Fruit fly (Drosophila melanogaster) whole organism, embryonic: ENCODE results near the gene Srg3.
A peak's percentile ranks its signal among the peaks of the same experiment; 100 is the strongest.

Experiments used
- Atf-2 ChIP-seq: fragments of 200-800 bp; sonication (Bioruptor generic); optimal IDR thresholded peaks from 2 replicates; lab custom pipeline; 2016; ENCODE audit warnings: missing biosample characterization, missing genetic modification characterization
- Awh ChIP-seq: fragments of 200-800 bp; sonication (Bioruptor generic); IDR thresholded peaks from 2 replicates; pipeline ENCODE4, ENCODE4 v1.3.6; 2022; ENCODE audit warnings: missing biosample characterization, missing genetic modification characterization
- B-H2 ChIP-seq: fragments of 200-800 bp; sonication (Bioruptor generic); optimal IDR thresholded peaks from 2 replicates; lab custom pipeline; 2018; ENCODE audit warnings: missing biosample characterization, mild to moderate bottlenecking, missing genetic modification characterization
- Bteb2 ChIP-seq: fragments of 200-800 bp; sonication (Bioruptor generic); optimal IDR thresholded peaks from 2 replicates; lab custom pipeline; 2016; ENCODE audit warnings: missing biosample characterization, missing genetic modification characterization
- CG10959 ChIP-seq: fragments of 200-800 bp; sonication (Bioruptor generic); IDR thresholded peaks from 2 replicates; pipeline ENCODE4 v1.3.6; 2022; ENCODE audit warnings: missing biosample characterization, missing genetic modification characterization
- CG11247 ChIP-seq: fragments of 200-800 bp; sonication (Bioruptor generic); IDR thresholded peaks from 2 replicates; pipeline ENCODE4 v1.3.6; 2022; ENCODE audit warnings: missing biosample characterization, missing genetic modification characterization
- CG12942 ChIP-seq: fragments of 200-800 bp; sonication (Bioruptor generic); optimal IDR thresholded peaks from 3 replicates; lab custom pipeline; 2016; ENCODE audit warnings: missing biosample characterization, missing genetic modification characterization
- CG13424 ChIP-seq: fragments of 200-800 bp; sonication (Bioruptor generic); optimal IDR thresholded peaks from 2 replicates; lab custom pipeline; 2019; ENCODE audit warnings: missing biosample characterization, mild to moderate bottlenecking, missing genetic modification characterization, moderate library complexity
- CG14710 ChIP-seq: fragments of 200-800 bp; sonication (Bioruptor generic); optimal IDR thresholded peaks from 3 replicates; lab custom pipeline; 2019; ENCODE audit warnings: missing biosample characterization, mild to moderate bottlenecking, missing genetic modification characterization, moderate library complexity
- CG1529 ChIP-seq: fragments of 200-800 bp; sonication (Bioruptor generic); optimal IDR thresholded peaks from 3 replicates; lab custom pipeline; 2018; ENCODE audit warnings: missing biosample characterization, missing genetic modification characterization
- CG16813 ChIP-seq: fragments of 200-800 bp; sonication (Bioruptor generic); IDR thresholded peaks from 3 replicates; pipeline ENCODE4 v1.3.6; 2022; ENCODE audit warnings: missing biosample characterization, missing genetic modification characterization; ENCODE audit not compliant: partially characterized antibody
- CG17361 ChIP-seq: fragments of 200-800 bp; sonication (Bioruptor generic); IDR thresholded peaks from 3 replicates; pipeline ENCODE4 v1.3.6; 2022; ENCODE audit warnings: missing biosample characterization, missing genetic modification characterization
- CG2120 ChIP-seq: fragments of 200-800 bp; sonication (Bioruptor generic); optimal IDR thresholded peaks from 3 replicates; lab custom pipeline; 2016; ENCODE audit warnings: missing biosample characterization, missing genetic modification characterization
- CG2889 ChIP-seq: fragments of 200-800 bp; sonication (Bioruptor generic); IDR thresholded peaks from 3 replicates; pipeline ENCODE4 v1.3.6; 2022; ENCODE audit warnings: missing biosample characterization, missing genetic modification characterization
- CG33557 ChIP-seq: fragments of 200-800 bp; sonication (Bioruptor generic); optimal IDR thresholded peaks from 2 replicates; lab custom pipeline; 2019; ENCODE audit warnings: missing biosample characterization, mild to moderate bottlenecking, missing genetic modification characterization, moderate library complexity
- CG3726 ChIP-seq: fragments of 200-800 bp; sonication (Bioruptor generic); IDR thresholded peaks from 3 replicates; pipeline ENCODE4, ENCODE4 v1.3.6; 2022; ENCODE audit warnings: missing biosample characterization, missing genetic modification characterization
- CG43689 ChIP-seq: fragments of 200-800 bp; sonication (Bioruptor generic); IDR thresholded peaks from 2 replicates; pipeline ENCODE4 v1.3.6; 2022; ENCODE audit warnings: missing biosample characterization, missing genetic modification characterization
- CG4617 ChIP-seq: fragments of 200-800 bp; sonication (Bioruptor generic); optimal IDR thresholded peaks from 3 replicates; lab custom pipeline; 2016; ENCODE audit warnings: missing biosample characterization, missing genetic modification characterization, borderline replicate concordance
- CG7556 ChIP-seq: fragments of 200-800 bp; sonication (Bioruptor generic); optimal IDR thresholded peaks from 2 replicates; lab custom pipeline; 2017; ENCODE audit warnings: missing biosample characterization, mild to moderate bottlenecking, missing genetic modification characterization
- CG8281 ChIP-seq: fragments of 200-800 bp; sonication (Bioruptor generic); optimal IDR thresholded peaks from 2 replicates; lab custom pipeline; 2018; ENCODE audit warnings: missing biosample characterization, mild to moderate bottlenecking, missing genetic modification characterization, moderate library complexity
- Dad ChIP-seq: fragments of 200-800 bp; sonication (Bioruptor generic); optimal IDR thresholded peaks from 3 replicates; lab custom pipeline; 2016; ENCODE audit warnings: missing biosample characterization, missing genetic modification characterization
- ERR ChIP-seq: fragments of 200-800 bp; sonication (Bioruptor generic); optimal IDR thresholded peaks from 2 replicates; lab custom pipeline; 2016; ENCODE audit warnings: missing biosample characterization, missing genetic modification characterization
- H15 ChIP-seq: fragments of 200-800 bp; sonication (Bioruptor generic); IDR thresholded peaks from 3 replicates; pipeline ENCODE4 v1.3.6; 2022; ENCODE audit warnings: missing biosample characterization, missing genetic modification characterization
- Hand ChIP-seq: fragments of 200-800 bp; sonication (Bioruptor generic); optimal IDR thresholded peaks from 2 replicates; lab custom pipeline; 2017; ENCODE audit warnings: mild to moderate bottlenecking, missing biosample characterization, missing genetic modification reagents, missing genetic modification characterization
- Hr78 ChIP-seq, 2 experiments: fragments of 200-800 bp in 1 of 2; fragments of >200 bp in 1 of 2; sonication (Bioruptor generic) in 1 of 2; optimal IDR thresholded peaks; 2 replicates each; lab custom pipeline; 2017 to 2019; ENCODE audit warnings: missing biosample characterization in 2 of 2, missing genetic modification characterization in 2 of 2, mild to moderate bottlenecking in 1 of 2, moderate library complexity in 1 of 2
- Kr ChIP-seq: fragments of 200-800 bp; sonication (Bioruptor generic); optimal IDR thresholded peaks from 2 replicates; lab custom pipeline; 2017; ENCODE audit warnings: missing biosample characterization, mild to moderate bottlenecking, missing genetic modification characterization
- Meics ChIP-seq: fragments of 200-800 bp; sonication (Bioruptor generic); optimal IDR thresholded peaks from 2 replicates; lab custom pipeline; 2017; ENCODE audit warnings: missing biosample characterization, mild to moderate bottlenecking, missing genetic modification characterization
- Mrtf ChIP-seq: fragments of 200-800 bp; sonication (Bioruptor generic); IDR thresholded peaks from 3 replicates; pipeline ENCODE4 v1.3.6; 2022; ENCODE audit warnings: missing biosample characterization, missing genetic modification characterization
- Nf-YA ChIP-seq: fragments of 200-800 bp; sonication (Bioruptor generic); IDR thresholded peaks from 2 replicates; pipeline ENCODE4 v1.3.6; 2022; ENCODE audit warnings: missing biosample characterization, missing genetic modification characterization
- Pdp1 ChIP-seq, 2 experiments: fragments of 200-800 bp; sonication (Bioruptor generic); optimal IDR thresholded peaks; 3 replicates each; lab custom pipeline; 2016; ENCODE audit warnings: missing biosample characterization in 2 of 2, missing genetic modification characterization in 2 of 2, mild to moderate bottlenecking in 1 of 2, moderate library complexity in 1 of 2
- Sox100B ChIP-seq: fragments of 200-800 bp; sonication (Bioruptor generic); optimal IDR thresholded peaks from 3 replicates; lab custom pipeline; 2018; ENCODE audit warnings: missing biosample characterization, mild to moderate bottlenecking, missing genetic modification characterization
- aop ChIP-seq: fragments of 200-800 bp; sonication (Bioruptor generic); IDR thresholded peaks from 2 replicates; pipeline ENCODE4 v1.3.6; 2022; ENCODE audit warnings: missing biosample characterization, missing genetic modification characterization
- bab2 ChIP-seq: fragments of 200-800 bp; sonication (Bioruptor generic); optimal IDR thresholded peaks from 2 replicates; lab custom pipeline; 2016; ENCODE audit warnings: missing biosample characterization, missing genetic modification characterization
- chn ChIP-seq: fragments of 200-800 bp; sonication (Bioruptor generic); optimal IDR thresholded peaks from 2 replicates; lab custom pipeline; 2016; ENCODE audit warnings: missing biosample characterization, missing genetic modification characterization
- cwo ChIP-seq: fragments of 200-800 bp; sonication (Bioruptor generic); optimal IDR thresholded peaks from 3 replicates; lab custom pipeline; 2017; ENCODE audit warnings: missing biosample characterization, missing genetic modification characterization, mild to moderate bottlenecking, moderate library complexity, missing genetic modification reagents
- dmrt99B ChIP-seq: fragments of 200-800 bp; sonication (Bioruptor generic); optimal IDR thresholded peaks from 2 replicates; lab custom pipeline; 2018; ENCODE audit warnings: missing biosample characterization, mild to moderate bottlenecking, missing genetic modification characterization, moderate library complexity
- exex ChIP-seq: fragments of 200-800 bp; sonication (Bioruptor generic); optimal IDR thresholded peaks from 4 replicates; lab custom pipeline; 2018; ENCODE audit warnings: missing biosample characterization, mild to moderate bottlenecking, missing genetic modification characterization, moderate library complexity
- gro ChIP-seq: fragments of 200-800 bp; sonication (Bioruptor generic); optimal IDR thresholded peaks from 2 replicates; lab custom pipeline; 2016; ENCODE audit warnings: missing biosample characterization, missing genetic modification characterization
- gt ChIP-seq: fragments of 200-800 bp; sonication (Bioruptor generic); IDR thresholded peaks from 2 replicates; pipeline ENCODE4 v1.3.6; 2022; ENCODE audit warnings: missing biosample characterization, missing genetic modification characterization
- her ChIP-seq: fragments of 200-800 bp; sonication (Bioruptor generic); optimal IDR thresholded peaks from 2 replicates; lab custom pipeline; 2016; ENCODE audit warnings: missing biosample characterization, missing genetic modification characterization
- ken ChIP-seq: fragments of 200-800 bp; sonication (Bioruptor generic); IDR thresholded peaks from 3 replicates; pipeline ENCODE4 v1.3.6; 2022; ENCODE audit warnings: missing biosample characterization, missing genetic modification characterization
- mam ChIP-seq: fragments of 200-800 bp; sonication (Bioruptor generic); optimal IDR thresholded peaks from 3 replicates; lab custom pipeline; 2016; ENCODE audit warnings: missing biosample characterization, missing genetic modification characterization
- nmo ChIP-seq: fragments of 200-800 bp; sonication (Bioruptor generic); optimal IDR thresholded peaks from 2 replicates; lab custom pipeline; 2018; ENCODE audit warnings: missing biosample characterization, mild to moderate bottlenecking, missing genetic modification characterization, moderate library complexity
- sima ChIP-seq: fragments of 200-800 bp; sonication (Bioruptor generic); optimal IDR thresholded peaks from 2 replicates; lab custom pipeline; 2016; ENCODE audit warnings: missing biosample characterization, missing genetic modification characterization
- so ChIP-seq: fragments of 200-800 bp; sonication (Bioruptor generic); IDR thresholded peaks from 3 replicates; pipeline ENCODE4 v1.3.6; 2022; ENCODE audit warnings: missing biosample characterization, missing genetic modification characterization
- ssp ChIP-seq: fragments of 200-800 bp; sonication (Bioruptor generic); IDR thresholded peaks from 2 replicates; pipeline ENCODE4 v1.3.6; 2022; ENCODE audit warnings: missing biosample characterization, missing genetic modification characterization
- stwl ChIP-seq: fragments of 200-800 bp; sonication (Bioruptor generic); optimal IDR thresholded peaks from 3 replicates; lab custom pipeline; 2018; ENCODE audit warnings: missing biosample characterization, mild to moderate bottlenecking, missing genetic modification characterization, moderate library complexity
- sug ChIP-seq: fragments of 200-800 bp; optimal IDR thresholded peaks from 2 replicates; lab custom pipeline; 2019; ENCODE audit warnings: missing biosample characterization, mild to moderate bottlenecking, missing genetic modification characterization, moderate library complexity
- tap ChIP-seq: fragments of 200-800 bp; optimal IDR thresholded peaks from 3 replicates; lab custom pipeline; 2019; ENCODE audit warnings: missing biosample characterization, mild to moderate bottlenecking, missing genetic modification characterization, moderate library complexity
- unpg ChIP-seq: fragments of 200-800 bp; sonication (Bioruptor generic); optimal IDR thresholded peaks from 3 replicates; lab custom pipeline; 2018; ENCODE audit warnings: missing biosample characterization, mild to moderate bottlenecking, missing genetic modification characterization, moderate library complexity
- wek ChIP-seq: fragments of 200-800 bp; sonication (Bioruptor generic); optimal IDR thresholded peaks from 3 replicates; lab custom pipeline; 2018; ENCODE audit warnings: missing biosample characterization, mild to moderate bottlenecking, missing genetic modification characterization, moderate library complexity

Srg3 gene

dm6 chr3L:9447239-9447777, 4.3 kb downstream of the Srg3 start (continued):
- TF ChIP-seq B-H2 (GFP tag; lab: Kevin White, UChicago) (no peak), her (GFP tag; lab: Kevin White, UChicago) (no peak), CG2889 (GFP tag; lab: Robert Waterston, UW) (no peak), cwo (GFP tag; lab: Kevin White, UChicago) (peak; percentile 22), gt (GFP tag; lab: Robert Waterston, UW) (no peak), CG14710 (no peak), ssp (GFP tag; lab: Robert Waterston, UW) (no peak), CG4617 (GFP tag; lab: Kevin White, UChicago) (no peak), Bteb2 (GFP tag; lab: Kevin White, UChicago) (no peak), CG12942 (no peak), Sox100B (GFP tag; lab: Kevin White, UChicago) (no peak), CG11247 (GFP tag; lab: Robert Waterston, UW) (no peak), chn (GFP tag; lab: Kevin White, UChicago) (no peak), CG7556 (GFP tag; lab: Kevin White, UChicago) (no peak), nmo (GFP tag; lab: Kevin White, UChicago) (no peak), CG1529 (GFP tag; lab: Kevin White, UChicago) (no peak), tap (tag; lab: Kevin White, UChicago) (no peak), ERR (GFP tag; lab: Kevin White, UChicago) (no peak), CG13424 (tag; lab: Kevin White, UChicago) (no peak), mam (GFP tag; lab: Kevin White, UChicago) (no peak), Dad (GFP tag; lab: Kevin White, UChicago) (no peak), Hr78 (GFP tag; optimal IDR thresholded peaks at IDR 0.05; lab: Kevin White, UChicago) (peak in 1 of 2 experiments; percentile 44), exex (peak; percentile 90), so (GFP tag; lab: Robert Waterston, UW) (no peak), CG3726 (no peak), Kr (GFP tag; lab: Kevin White, UChicago) (peak; percentile 79), gro (peak; percentile 45), Pdp1 (GFP tag; optimal IDR thresholded peaks at IDR 0.05; lab: Kevin White, UChicago) (peak in 1 of 2 experiments; percentile 93), Hand (GFP tag; lab: Kevin White, UChicago) (no peak), CG2120 (GFP tag; lab: Kevin White, UChicago) (peak; percentile 30), Meics (GFP tag; lab: Kevin White, UChicago) (no peak), aop (GFP tag; lab: Robert Waterston, UW) (no peak), CG8281 (tag; lab: Kevin White, UChicago) (peak; percentile 48), ken (GFP tag; lab: Robert Waterston, UW) (no peak), CG33557 (GFP tag; lab: Kevin White, UChicago) (no peak), H15 (GFP tag; lab: Robert Waterston, UW) (no peak), CG16813 (GFP tag; lab: Robert Waterston, UW) (no peak), dmrt99B (no peak), CG43689 (GFP tag; lab: Robert Waterston, UW) (no peak), Mrtf (GFP tag; lab: Robert Waterston, UW) (no peak), Awh (GFP tag; lab: Robert Waterston, UW) (0 out of 2 replicates have a peak, but pooled peaks have one; percentile 33), CG17361 (GFP tag; lab: Robert Waterston, UW) (no peak), sug (tag; lab: Kevin White, UChicago) (peak; percentile 49), CG10959 (GFP tag; lab: Robert Waterston, UW) (peak; percentile 84), sima (GFP tag; lab: Kevin White, UChicago) (no peak), wek (GFP tag; lab: Kevin White, UChicago) (no peak), unpg (GFP tag; lab: Kevin White, UChicago) (no peak), bab2 (no peak), stwl (no peak), Atf-2 (GFP tag; lab: Kevin White, UChicago) (no peak), Nf-YA (GFP tag; lab: Robert Waterston, UW) (no peak)
